Worm (Caenorhabditis elegans) whole organism, young adult: Measurements from ENCODE around the gene Y50D4B.1.

ENCODE experiments used
- B0261.1 ChIP-seq: sonication (generic microtip); optimal IDR thresholded peaks from 2 replicates; lab custom pipeline; 2016; ENCODE audit warnings: mild to moderate bottlenecking, missing genetic modification characterization, moderate library complexity, missing compliant biosample characterization
- C17E4.6 ChIP-seq: fragments of 200-800 bp; sonication (Bioruptor generic); IDR thresholded peaks from 2 replicates; pipeline ENCODE4 v1.3.6; 2022; ENCODE audit warnings: missing genetic modification reagents, missing genetic modification characterization, missing compliant biosample characterization
- F22D6.2 ChIP-seq: sonication (generic microtip); optimal IDR thresholded peaks from 2 replicates; lab custom pipeline; 2016; ENCODE audit warnings: mild to moderate bottlenecking, missing genetic modification characterization, missing compliant biosample characterization
- F33H1.4 ChIP-seq: fragments of 200-800 bp; sonication (Bioruptor generic); IDR thresholded peaks from 2 replicates; pipeline ENCODE4 v1.3.6; 2022; ENCODE audit warnings: missing genetic modification reagents, missing genetic modification characterization, missing compliant biosample characterization
- F49E8.2 ChIP-seq: sonication (generic microtip); optimal IDR thresholded peaks from 3 replicates; lab custom pipeline; 2017; ENCODE audit warnings: missing genetic modification characterization, mild to moderate bottlenecking, missing compliant biosample characterization, antibody characterized with exemption, moderate library complexity; ENCODE audit not compliant: insufficient read depth
- F57A8.1 ChIP-seq: fragments of 200-800 bp; sonication (Bioruptor generic); optimal IDR thresholded peaks from 2 replicates; lab custom pipeline; 2018; ENCODE audit warnings: mild to moderate bottlenecking, missing genetic modification characterization, moderate library complexity, missing compliant biosample characterization
- F57C9.4 ChIP-seq: sonication (generic microtip); optimal IDR thresholded peaks from 2 replicates; lab custom pipeline; 2017; ENCODE audit warnings: mild to moderate bottlenecking, missing genetic modification characterization, missing compliant biosample characterization
- aptf-2 ChIP-seq: fragments of 200-800 bp; sonication (Bioruptor generic); conservative IDR thresholded peaks from 2 replicates; pipeline ENCODE4 v1.3.6; 2022; ENCODE audit warnings: missing genetic modification reagents, missing genetic modification characterization, missing compliant biosample characterization
- athp-1 ChIP-seq: sonication (generic microtip); optimal IDR thresholded peaks from 2 replicates; lab custom pipeline; 2017; ENCODE audit warnings: mild to moderate bottlenecking, missing genetic modification characterization, missing compliant biosample characterization
- bed-1 ChIP-seq: fragments of 200-800 bp; sonication (Bioruptor generic); IDR thresholded peaks from 2 replicates; pipeline ENCODE4 v1.3.6; 2022; ENCODE audit warnings: missing genetic modification reagents, missing genetic modification characterization, missing compliant biosample characterization
- bed-2 ChIP-seq: fragments of 200-800 bp; sonication (Bioruptor generic); IDR thresholded peaks from 2 replicates; pipeline ENCODE4 v1.3.6; 2022; ENCODE audit warnings: missing genetic modification reagents, missing genetic modification characterization, missing compliant biosample characterization
- ceh-79 ChIP-seq: sonication (generic microtip); optimal IDR thresholded peaks from 2 replicates; lab custom pipeline; 2017; ENCODE audit warnings: mild to moderate bottlenecking, missing genetic modification characterization, missing compliant biosample characterization
- dox-1 ChIP-seq: fragments of 200-800 bp; sonication (Bioruptor generic); IDR thresholded peaks from 2 replicates; pipeline ENCODE4 v1.3.6; 2022; ENCODE audit warnings: missing genetic modification reagents, missing genetic modification characterization, missing compliant biosample characterization
- him-1 ChIP-seq: sonication (generic microtip); optimal IDR thresholded peaks from 2 replicates; lab custom pipeline; 2016; ENCODE audit warnings: missing genotype, missing genetic modification reagents, missing genetic modification characterization, missing compliant biosample characterization
- hrde-1 ChIP-seq: sonication (generic microtip); optimal IDR thresholded peaks from 2 replicates; lab custom pipeline; 2016; ENCODE audit warnings: missing genetic modification characterization, mild to moderate bottlenecking, missing compliant biosample characterization, moderate library complexity, missing genotype, missing genetic modification reagents, borderline replicate concordance
- let-607 ChIP-seq, 2 experiments: fragments of 200-800 bp in 1 of 2; sonication (Bioruptor generic) in 1 of 2; sonication (generic microtip) in 1 of 2; optimal IDR thresholded peaks; 2 replicates each; lab custom pipeline; 2016 to 2018; ENCODE audit warnings: mild to moderate bottlenecking in 2 of 2, missing compliant biosample characterization in 2 of 2, missing genetic modification characterization in 2 of 2, moderate library complexity in 2 of 2, missing genotype in 1 of 2
- lin-40 ChIP-seq: sonication (generic microtip); optimal IDR thresholded peaks from 2 replicates; lab custom pipeline; 2016; ENCODE audit warnings: missing genetic modification characterization, mild to moderate bottlenecking, missing compliant biosample characterization, missing genotype, missing genetic modification reagents
- lsl-1 ChIP-seq: fragments of 200-800 bp; sonication (Bioruptor generic); optimal IDR thresholded peaks from 2 replicates; lab custom pipeline; 2018; ENCODE audit warnings: mild to moderate bottlenecking, missing genetic modification characterization, moderate library complexity, missing compliant biosample characterization
- madf-10 ChIP-seq: sonication (generic microtip); optimal IDR thresholded peaks from 2 replicates; lab custom pipeline; 2016; ENCODE audit warnings: mild to moderate bottlenecking, missing genetic modification characterization, missing compliant biosample characterization
- mcd-1 ChIP-seq: fragments of 200-800 bp; sonication (Bioruptor generic); IDR thresholded peaks from 2 replicates; pipeline ENCODE4 v1.3.6; 2022; ENCODE audit warnings: missing genetic modification reagents, missing genetic modification characterization, missing compliant biosample characterization
- nfya-1 ChIP-seq: sonication (generic microtip); optimal IDR thresholded peaks from 2 replicates; lab custom pipeline; 2017; ENCODE audit warnings: antibody characterized with exemption, missing compliant biosample characterization, missing genetic modification characterization, borderline replicate concordance; ENCODE audit not compliant: insufficient read depth
- nhr-120 ChIP-seq: fragments of 200-800 bp; sonication (Bioruptor generic); IDR thresholded peaks from 2 replicates; pipeline ENCODE4 v1.3.6; 2022; ENCODE audit warnings: missing genetic modification characterization, missing compliant biosample characterization
- nhr-179 ChIP-seq: sonication (generic microtip); optimal IDR thresholded peaks from 2 replicates; lab custom pipeline; 2016; ENCODE audit warnings: mild to moderate bottlenecking, missing genetic modification characterization, missing compliant biosample characterization
- nhr-27 ChIP-seq: fragments of 200-800 bp; sonication (Bioruptor generic); optimal IDR thresholded peaks from 2 replicates; lab custom pipeline; 2018; ENCODE audit warnings: mild to moderate bottlenecking, missing genetic modification characterization, moderate library complexity, missing compliant biosample characterization
- nhr-80 ChIP-seq: sonication (generic microtip); optimal IDR thresholded peaks from 2 replicates; lab custom pipeline; 2016; ENCODE audit warnings: missing genetic modification characterization, missing compliant biosample characterization
- rcor-1 ChIP-seq: fragments of 200-800 bp; sonication (Bioruptor generic); IDR thresholded peaks from 2 replicates; pipeline ENCODE4 v1.3.6; 2022; ENCODE audit warnings: missing genetic modification reagents, missing genetic modification characterization, missing compliant biosample characterization
- rec-8 ChIP-seq, 2 experiments: sonication (generic microtip); optimal IDR thresholded peaks; 2 replicates each; lab custom pipeline; 2016; ENCODE audit warnings: mild to moderate bottlenecking in 2 of 2, missing genetic modification characterization in 2 of 2, missing genetic modification reagents in 2 of 2, missing genotype in 2 of 2, missing biosample characterization in 1 of 2, missing compliant biosample characterization in 1 of 2, moderate library complexity in 1 of 2
- sdz-38 ChIP-seq: sonication (generic microtip); optimal IDR thresholded peaks from 2 replicates; lab custom pipeline; 2016; ENCODE audit warnings: missing genotype, missing genetic modification characterization, missing compliant biosample characterization
- snpc-1.1 ChIP-seq: sonication (generic microtip); optimal IDR thresholded peaks from 2 replicates; lab custom pipeline; 2017; ENCODE audit warnings: missing genetic modification characterization, mild to moderate bottlenecking, missing compliant biosample characterization, antibody characterized with exemption, moderate library complexity, missing genotype, missing genetic modification reagents; ENCODE audit not compliant: insufficient read depth
- sptf-2 ChIP-seq: fragments of 200-800 bp; sonication (Bioruptor generic); optimal IDR thresholded peaks from 2 replicates; lab custom pipeline; 2018; ENCODE audit warnings: mild to moderate bottlenecking, missing genetic modification characterization, missing compliant biosample characterization
- tbp1 ChIP-seq: fragments of 200-800 bp; sonication (Bioruptor generic); optimal IDR thresholded peaks from 2 replicates; lab custom pipeline; 2018; ENCODE audit warnings: mild to moderate bottlenecking, missing genetic modification characterization, missing compliant biosample characterization
- unc-62 ChIP-seq: fragments of 150-350 bp; optimal IDR thresholded peaks from 2 replicates; lab custom pipeline; 2014; ENCODE audit warnings: missing biosample characterization, missing genetic modification reagents, missing genetic modification characterization
- zfh-2 ChIP-seq: fragments of 200-800 bp; sonication (Bioruptor generic); conservative IDR thresholded peaks from 2 replicates; pipeline ENCODE4 v1.3.6; 2022; ENCODE audit warnings: missing genetic modification reagents, missing genetic modification characterization, missing compliant biosample characterization
- ztf-25 ChIP-seq: fragments of 200-800 bp; sonication (Bioruptor generic); IDR thresholded peaks from 2 replicates; pipeline ENCODE4 v1.3.6; 2022; ENCODE audit warnings: missing genetic modification reagents, missing genetic modification characterization, missing compliant biosample characterization
- ztf-26 ChIP-seq: sonication (generic microtip); optimal IDR thresholded peaks from 2 replicates; lab custom pipeline; 2017; ENCODE audit warnings: missing genetic modification characterization, missing compliant biosample characterization

Gene Y50D4B.1

DNA sequence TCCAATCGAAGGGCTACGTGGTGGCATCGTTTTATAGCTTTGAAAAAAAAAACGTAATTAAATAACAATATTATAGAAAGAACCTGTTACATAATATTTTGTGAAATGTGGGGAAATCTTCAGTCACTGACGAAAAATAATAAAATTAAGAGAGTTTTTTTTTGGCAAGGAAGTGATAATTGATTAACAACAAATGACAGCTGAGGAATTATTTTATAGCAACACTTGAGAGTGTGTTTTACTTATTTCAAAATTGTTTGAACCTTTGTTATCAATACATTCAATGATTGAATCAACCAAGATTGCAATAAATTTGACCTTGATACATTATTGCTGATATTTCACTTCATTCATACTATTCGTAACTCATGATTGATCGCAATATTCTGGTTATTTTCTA lies 28.7 kb upstream of the Y50D4B.1 start, which contains the start of gene Y50D4B.6:
Gene Y50D4B.6, plus strand, starts transcription at position 301 of the 400 bp plus-strand sequence.
- TF ChIP-seq nhr-120 (GFP tag; lab: Robert Waterston, UW) = no peak
- no peak for TF ChIP-seq let-607 (tag; optimal IDR thresholded peaks at IDR 0.05; lab: Kevin White, UChicago)
- no peak for TF ChIP-seq madf-10
- TF ChIP-seq aptf-2 (GFP tag; lab: Robert Waterston, UW) = no peak
- TF ChIP-seq hrde-1 (tag; lab: Kevin White, UChicago) = no peak
- TF ChIP-seq B0261.1 (tag; lab: Kevin White, UChicago) = no peak
- TF ChIP-seq F57A8.1 (GFP tag; lab: Kevin White, UChicago) = no peak
- TF ChIP-seq ztf-25 (GFP tag; lab: Robert Waterston, UW) = no peak
- TF ChIP-seq zfh-2 (GFP tag; lab: Robert Waterston, UW) = no peak

DNA sequence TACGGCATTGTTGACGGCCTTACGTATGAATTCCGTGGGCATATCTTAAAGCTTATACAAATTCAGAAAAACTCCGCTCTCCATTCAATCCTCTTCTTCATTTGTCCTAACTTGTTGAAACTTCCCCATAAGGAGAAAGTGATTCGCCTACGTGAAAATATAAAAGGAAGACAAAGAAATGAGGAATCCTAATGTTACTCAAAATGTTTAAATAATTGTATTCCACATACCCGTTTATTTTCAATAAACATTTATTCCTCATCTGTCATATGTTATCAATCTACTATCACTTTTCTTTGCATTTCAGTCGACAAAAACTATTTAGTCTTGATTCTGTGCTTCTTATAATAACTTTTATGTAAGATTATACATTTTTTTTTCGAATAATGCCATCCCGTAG lies 24.8 kb upstream of the Y50D4B.1 start, which contains the start of gene clec-203:
Gene clec-203, plus strand, starts transcription at position 301 of the 400 bp plus-strand sequence.
- TF ChIP-seq ztf-26 = no peak
- no peak for TF ChIP-seq bed-1
- TF ChIP-seq lin-40 = no peak
- TF ChIP-seq tbp1 (GFP tag; lab: Kevin White, UChicago) = no peak
- no peak for TF ChIP-seq ceh-79 (tag; lab: Kevin White, UChicago)
- no peak for TF ChIP-seq nfya-1 (tag; lab: Kevin White, UChicago)
- no peak for TF ChIP-seq unc-62 (GFP tag; lab: Kevin White, UChicago)
- TF ChIP-seq snpc-1.1 (tag; lab: Kevin White, UChicago) = no peak
- no peak for TF ChIP-seq nhr-80 (tag; lab: Kevin White, UChicago)

- no peak for TF ChIP-seq C17E4.6 (GFP tag; lab: Robert Waterston, UW)
- TF ChIP-seq rcor-1 (GFP tag; lab: Robert Waterston, UW) = no peak
Observed at ce11 chrV:1092359-1092758, 20.4 kb upstream of the Y50D4B.1 start, which contains the start of gene Y50D4B.4. Gene Y50D4B.4 (plus strand): TSS chrV:1092659.

DNA sequence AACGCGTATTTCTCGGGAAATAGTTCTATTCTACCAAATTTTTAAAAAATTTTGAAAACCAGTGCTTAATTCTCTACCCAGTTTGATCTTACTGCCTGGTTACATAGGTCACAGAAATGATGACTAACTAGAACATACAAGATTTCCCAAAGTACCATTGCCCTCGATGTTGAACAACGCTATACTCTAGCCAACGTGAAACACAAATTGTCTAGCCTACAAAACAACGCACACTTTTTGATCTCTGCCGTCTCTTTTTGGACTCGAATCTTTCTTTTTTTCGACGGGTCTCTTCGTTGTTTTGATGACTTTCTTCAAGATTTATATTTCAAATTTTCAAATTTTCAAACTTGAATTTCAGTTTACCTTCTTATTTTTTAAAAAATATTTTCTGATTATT lies 12.5 kb upstream of the Y50D4B.1 start, which contains the start of gene Y50D4B.2:
Gene Y50D4B.2, plus strand, starts transcription at position 301 of the 400 bp plus-strand sequence.
- TF ChIP-seq sptf-2 (GFP tag; lab: Kevin White, UChicago) = no peak
- no peak for TF ChIP-seq bed-2 (GFP tag; lab: Robert Waterston, UW)
- no peak for TF ChIP-seq nhr-179 (tag; lab: Kevin White, UChicago)
- no peak for TF ChIP-seq ztf-25 (GFP tag; lab: Robert Waterston, UW)
- TF ChIP-seq dox-1 (GFP tag; lab: Robert Waterston, UW) = no peak
- TF ChIP-seq, all 124 proteins: peak for 0

- no peak for TF ChIP-seq rec-8 (tag; optimal IDR thresholded peaks at IDR 0.05; lab: Kevin White, UChicago)
- TF ChIP-seq F22D6.2 (tag; lab: Kevin White, UChicago) = no peak
- no peak for TF ChIP-seq hrde-1 (tag; lab: Kevin White, UChicago)
- TF ChIP-seq F33H1.4 = no peak
- TF ChIP-seq nhr-27 (tag; lab: Kevin White, UChicago) = no peak
- no peak for TF ChIP-seq him-1 (tag; lab: Kevin White, UChicago)
- no peak for TF ChIP-seq F49E8.2 (tag; lab: Kevin White, UChicago)
- TF ChIP-seq lsl-1 (GFP tag; lab: Kevin White, UChicago) = no peak
- TF ChIP-seq mcd-1 (GFP tag; lab: Robert Waterston, UW) = no peak
- no peak for TF ChIP-seq sdz-38 (tag; lab: Kevin White, UChicago)
- no peak for TF ChIP-seq F57C9.4
- TF ChIP-seq athp-1 (tag; lab: Kevin White, UChicago) = no peak
Observed at ce11 chrV:1102569-1102968, 10.2 kb upstream of the Y50D4B.1 start.
